Worm (Caenorhabditis elegans) whole organism, mixed stage, embryonic: Measurements from ENCODE around the gene sipa-1.
A peak's percentile ranks its signal among the peaks of the same experiment; 100 is the strongest.

ENCODE experiments used
- blmp-1 ChIP-seq: fragments of 150-350 bp; optimal IDR thresholded peaks from 2 replicates; lab custom pipeline; 2014; ENCODE audit warnings: missing biosample characterization, missing genetic modification characterization
- ceh-43 ChIP-seq: fragments of 200-800 bp; sonication (Bioruptor generic); optimal IDR thresholded peaks from 2 replicates; lab custom pipeline; 2018; ENCODE audit warnings: mild to moderate bottlenecking, missing genetic modification characterization, moderate library complexity, missing compliant biosample characterization
- ceh-83 ChIP-seq: fragments of 200-800 bp; sonication (Bioruptor generic); optimal IDR thresholded peaks from 2 replicates; lab custom pipeline; 2018; ENCODE audit warnings: mild to moderate bottlenecking, missing genetic modification characterization, missing compliant biosample characterization
- ces-1 ChIP-seq: fragments of 150-350 bp; optimal IDR thresholded peaks from 2 replicates; lab custom pipeline; 2014; ENCODE audit warnings: missing biosample characterization, missing genetic modification reagents, missing genetic modification characterization
- cnd-1 ChIP-seq: fragments of 200-800 bp; sonication (Bioruptor generic); optimal IDR thresholded peaks from 2 replicates; lab custom pipeline; 2018; ENCODE audit warnings: mild to moderate bottlenecking, missing genetic modification characterization, missing compliant biosample characterization
- drap-1 ChIP-seq: fragments of 200-800 bp; sonication (Bioruptor generic); optimal IDR thresholded peaks from 3 replicates; lab custom pipeline; 2018; ENCODE audit warnings: mild to moderate bottlenecking, missing genetic modification characterization, missing compliant biosample characterization
- elt-1 ChIP-seq: sonication (generic microtip); optimal IDR thresholded peaks from 2 replicates; lab custom pipeline; 2017; ENCODE audit warnings: missing genetic modification characterization, mild to moderate bottlenecking, missing compliant biosample characterization, antibody characterized with exemption, moderate library complexity, borderline replicate concordance; ENCODE audit not compliant: insufficient read depth
- elt-3 ChIP-seq: fragments of 150-350 bp; optimal IDR thresholded peaks from 2 replicates; lab custom pipeline; 2014; ENCODE audit warnings: missing biosample characterization, missing genetic modification characterization
- flh-1 ChIP-seq: fragments of 200-800 bp; sonication (Bioruptor generic); optimal IDR thresholded peaks from 2 replicates; lab custom pipeline; 2018; ENCODE audit warnings: mild to moderate bottlenecking, missing genetic modification characterization, moderate library complexity, missing compliant biosample characterization
- ham-2 ChIP-seq: fragments of 200-800 bp; sonication (Bioruptor generic); optimal IDR thresholded peaks from 2 replicates; lab custom pipeline; 2018; ENCODE audit warnings: mild to moderate bottlenecking, missing genetic modification characterization, missing compliant biosample characterization
- hlh-1 ChIP-seq: fragments of 150-350 bp; optimal IDR thresholded peaks from 2 replicates; lab custom pipeline; 2014; ENCODE audit warnings: missing biosample characterization, missing genetic modification reagents, missing genetic modification characterization
- lin-13 ChIP-seq: fragments of 150-350 bp; optimal IDR thresholded peaks from 2 replicates; lab custom pipeline; 2014; ENCODE audit warnings: missing biosample characterization, missing genetic modification characterization
- lin-32 ChIP-seq: fragments of 200-800 bp; sonication (Bioruptor generic); optimal IDR thresholded peaks from 2 replicates; lab custom pipeline; 2018; ENCODE audit warnings: mild to moderate bottlenecking, missing genetic modification characterization, missing compliant biosample characterization
- lsy-2 ChIP-seq: fragments of 150-350 bp; optimal IDR thresholded peaks from 2 replicates; lab custom pipeline; 2014; ENCODE audit warnings: missing biosample characterization, missing genetic modification characterization
- mab-5 ChIP-seq: fragments of 150-350 bp; optimal IDR thresholded peaks from 2 replicates; lab custom pipeline; 2014; ENCODE audit warnings: missing biosample characterization, missing genetic modification characterization
- mep-1 ChIP-seq: fragments of 150-350 bp; optimal IDR thresholded peaks from 2 replicates; lab custom pipeline; 2017; ENCODE audit warnings: missing biosample characterization, missing genetic modification reagents, missing genetic modification characterization, inconsistent platforms
- mls-2 ChIP-seq: sonication (generic microtip); optimal IDR thresholded peaks from 2 replicates; lab custom pipeline; 2016; ENCODE audit warnings: mild to moderate bottlenecking, missing genetic modification characterization, moderate library complexity, missing compliant biosample characterization
- nhr-12 ChIP-seq: fragments of 150-350 bp; optimal IDR thresholded peaks from 2 replicates; lab custom pipeline; 2014; ENCODE audit warnings: missing biosample characterization, missing genetic modification characterization
- nhr-2 ChIP-seq: fragments of 150-350 bp; optimal IDR thresholded peaks from 2 replicates; lab custom pipeline; 2014; ENCODE audit warnings: missing biosample characterization, missing genetic modification characterization
- nhr-28 ChIP-seq: fragments of 150-350 bp; optimal IDR thresholded peaks from 2 replicates; lab custom pipeline; 2014; ENCODE audit warnings: missing biosample characterization, missing genetic modification characterization
- pha-4 ChIP-seq: fragments of 150-350 bp; optimal IDR thresholded peaks from 2 replicates; lab custom pipeline; 2018; ENCODE audit warnings: missing biosample characterization, missing genetic modification reagents, missing genetic modification characterization
- snpc-4 ChIP-seq: fragments of 150-350 bp; optimal IDR thresholded peaks from 2 replicates; lab custom pipeline; 2014; ENCODE audit warnings: missing biosample characterization, missing genetic modification characterization
- tbx-8 ChIP-seq: fragments of 200-800 bp; sonication (Bioruptor generic); optimal IDR thresholded peaks from 2 replicates; lab custom pipeline; 2018; ENCODE audit warnings: mild to moderate bottlenecking, missing genetic modification characterization, moderate library complexity, missing compliant biosample characterization
- unc-120 ChIP-seq: sonication (generic microtip); optimal IDR thresholded peaks from 2 replicates; lab custom pipeline; 2017; ENCODE audit warnings: missing genetic modification characterization, missing compliant biosample characterization; ENCODE audit not compliant: poor library complexity, severe bottlenecking
- unc-39 ChIP-seq: fragments of 150-350 bp; optimal IDR thresholded peaks from 2 replicates; lab custom pipeline; 2014; ENCODE audit warnings: missing biosample characterization, missing genetic modification characterization
- unc-62 ChIP-seq: fragments of 150-350 bp; optimal IDR thresholded peaks from 2 replicates; lab custom pipeline; 2014; ENCODE audit warnings: missing biosample characterization, missing genetic modification reagents, missing genetic modification characterization
- zip-8 ChIP-seq: fragments of 150-350 bp; optimal IDR thresholded peaks from 2 replicates; lab custom pipeline; 2014; ENCODE audit warnings: missing biosample characterization, missing genetic modification characterization
- ztf-11 ChIP-seq: fragments of 150-350 bp; optimal IDR thresholded peaks from 2 replicates; lab custom pipeline; 2014; ENCODE audit warnings: missing biosample characterization, missing genetic modification characterization

The sipa-1 gene

DNA sequence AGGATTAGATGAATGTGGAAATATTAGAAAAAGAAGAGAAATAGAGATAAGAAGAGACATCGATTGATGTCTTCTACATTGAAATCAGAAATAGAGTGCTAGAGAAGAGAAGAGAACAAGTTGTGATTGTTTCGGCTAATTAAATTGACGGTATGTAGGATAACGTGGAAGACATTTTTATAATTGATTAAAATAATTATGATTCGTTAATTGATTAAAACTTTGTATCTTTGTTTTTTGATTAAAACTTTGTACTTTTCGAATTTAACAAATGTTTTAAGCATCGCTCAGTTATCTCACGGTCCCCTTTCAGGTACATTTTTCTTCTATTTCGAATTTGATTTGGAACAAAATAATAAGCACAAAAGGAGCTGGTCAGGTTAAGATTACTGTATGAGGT is 35.4 kb upstream of the sipa-1 start, which contains the start of gene lgc-44:
Gene lgc-44 (minus strand): TSS at position 101 of the 400 bp plus-strand sequence.
- no peak for TF ChIP-seq elt-3 (tag; lab: Kevin White, UChicago)
- TF ChIP-seq unc-39, result no peak
- no peak for TF ChIP-seq ces-1
- no peak for TF ChIP-seq lsy-2
- no peak for TF ChIP-seq ztf-11 (tag; lab: Kevin White, UChicago)
- no peak for TF ChIP-seq lin-13 (tag; lab: Kevin White, UChicago)
- no peak for TF ChIP-seq lin-32 (GFP tag; lab: Kevin White, UChicago)
- no peak for TF ChIP-seq unc-120 (tag; lab: Kevin White, UChicago)
- TF ChIP-seq snpc-4 (tag; lab: Kevin White, UChicago), result no peak
- no peak for TF ChIP-seq unc-62
- TF ChIP-seq nhr-2 (tag; lab: Kevin White, UChicago), result no peak
- TF ChIP-seq nhr-12 (tag; lab: Kevin White, UChicago), result no peak
- no peak for TF ChIP-seq elt-1 (tag; lab: Kevin White, UChicago)
- TF ChIP-seq mab-5 (tag; lab: Kevin White, UChicago), result no peak
- TF ChIP-seq mls-2 (tag; lab: Kevin White, UChicago), result no peak
- TF ChIP-seq flh-1 (GFP tag; lab: Kevin White, UChicago), result no peak
- no peak for TF ChIP-seq nhr-28

DNA sequence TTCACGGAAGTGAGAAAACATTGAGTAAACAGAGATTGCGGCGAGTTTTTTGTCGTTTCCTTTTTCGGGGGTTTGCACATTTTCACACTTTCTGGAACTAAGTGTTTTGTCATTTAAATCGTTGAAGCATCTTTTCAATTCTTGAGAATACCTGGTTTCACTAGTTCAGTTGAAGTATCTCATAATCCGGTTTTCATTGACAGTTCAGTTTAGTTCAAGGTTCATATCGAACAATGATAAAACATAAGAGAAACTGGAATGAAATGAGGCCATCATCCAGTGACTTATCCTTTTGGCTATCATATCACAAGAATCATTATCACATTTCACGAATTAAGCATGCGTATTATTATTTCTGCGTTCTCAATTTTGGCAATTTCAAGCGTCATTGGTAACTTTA is 30.1 kb upstream of the sipa-1 start, which contains the start of gene F46F3.3:
Gene F46F3.3 (plus strand): TSS at position 301 of the 400 bp plus-strand sequence.
- TF ChIP-seq ham-2 (GFP tag; lab: Kevin White, UChicago), result no peak
- no peak for TF ChIP-seq cnd-1 (tag; lab: Kevin White, UChicago)
- TF ChIP-seq, all 35 proteins: peak for 0

ce11 chrV:11664875-11665384 is 27.8 kb upstream of the sipa-1 start, which contains the start of gene ceh-27:
TSS of gene ceh-27 (minus strand) at chrV:11665102.
- TF ChIP-seq blmp-1 (no peak), zip-8 (tag; lab: Kevin White, UChicago) (no peak), ceh-83 (GFP tag; lab: Kevin White, UChicago) (no peak), lsy-2 (no peak), nhr-2 (tag; lab: Kevin White, UChicago) (no peak), ztf-11 (tag; lab: Kevin White, UChicago) (no peak), drap-1 (GFP tag; lab: Kevin White, UChicago) (no peak)

DNA sequence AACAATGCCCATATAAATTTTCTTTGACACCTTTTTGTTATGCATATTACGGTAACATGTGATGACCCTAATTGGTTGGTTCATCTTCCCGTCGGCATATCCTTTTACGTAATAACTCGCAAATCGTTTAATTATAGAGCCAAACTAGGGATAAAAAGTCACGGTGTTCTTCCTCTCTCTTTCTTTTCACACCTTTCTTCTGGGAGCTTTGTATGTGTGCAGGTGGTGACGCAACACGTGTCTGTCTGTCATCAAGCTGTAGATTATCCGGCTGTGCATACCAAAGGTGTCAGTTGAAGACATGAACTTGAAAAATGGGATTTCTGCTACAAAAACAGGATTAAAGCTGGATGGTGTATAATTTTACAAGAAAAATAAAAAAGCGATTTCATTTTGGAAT is 23.5 kb upstream of the sipa-1 start:
- TF ChIP-seq nhr-2 (tag; lab: Kevin White, UChicago) (peak; percentile 96), zip-8 (tag; lab: Kevin White, UChicago) (peak; percentile 87), ztf-11 (tag; lab: Kevin White, UChicago) (no peak)

- TF ChIP-seq unc-120 (tag; lab: Kevin White, UChicago) (no peak), unc-62 (no peak), zip-8 (tag; lab: Kevin White, UChicago) (peak; percentile 95), unc-39 (no peak), ztf-11 (tag; lab: Kevin White, UChicago) (no peak), tbx-8 (GFP tag; lab: Kevin White, UChicago) (no peak), flh-1 (GFP tag; lab: Kevin White, UChicago) (no peak), ceh-83 (GFP tag; lab: Kevin White, UChicago) (no peak), hlh-1 (tag; lab: Kevin White, UChicago) (no peak), pha-4 (tag; lab: Kevin White, UChicago) (no peak), nhr-2 (tag; lab: Kevin White, UChicago) (peak; percentile 34), cnd-1 (tag; lab: Kevin White, UChicago) (no peak), ceh-43 (no peak), mep-1 (no peak)
- TF ChIP-seq, all 35 proteins: peak for 2
These were observed 19.4 kb upstream of the sipa-1 start for ce11 chrV:11656469-11656868.

- no peak for TF ChIP-seq unc-62
- TF ChIP-seq, all 35 proteins: peak for 0
These were observed 16.0 kb upstream of the sipa-1 start for ce11 chrV:11653095-11653494.
